Worm (Caenorhabditis elegans): ENCODE data around the gene dao-6.

Gene dao-6

DNA sequence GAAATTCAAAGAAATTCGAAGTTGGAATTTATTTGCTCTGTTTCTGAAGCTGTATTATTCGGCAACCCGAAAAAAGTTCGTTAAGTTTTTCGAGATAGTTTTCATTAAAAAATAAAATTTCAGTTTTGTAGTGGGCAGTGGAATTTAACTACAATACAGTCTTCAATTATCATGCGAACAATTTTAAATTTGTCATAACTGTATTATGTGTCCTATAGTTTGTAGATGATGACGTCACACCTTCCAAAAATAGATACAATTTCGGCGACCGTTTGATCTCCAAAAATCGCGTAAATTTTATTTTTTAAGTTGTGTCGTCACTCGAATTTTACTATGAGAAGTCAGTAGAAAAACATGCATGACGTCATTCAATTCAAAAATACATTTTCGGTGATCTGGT lies 22.8 kb downstream of the dao-6 start:
- no peak for TF ChIP-seq B0310.2 (tag; optimal IDR thresholded peaks at IDR 0.05)
- no peak for TF ChIP-seq sea-1 (GFP tag; conservative IDR thresholded peaks at IDR 0.05)
- TF ChIP-seq hnd-1 (tag; optimal IDR thresholded peaks at IDR 0.05), result no peak
- TF ChIP-seq ceh-13 (GFP tag; optimal IDR thresholded peaks at IDR 0.05), result no peak
- no peak for TF ChIP-seq tra-4 (tag; optimal IDR thresholded peaks at IDR 0.05)
- TF ChIP-seq ets-7 (tag; optimal IDR thresholded peaks at IDR 0.05), result no peak

- TF ChIP-seq ets-7 (tag; optimal IDR thresholded peaks at IDR 0.05), result no peak
- no peak for TF ChIP-seq tbx-11 (GFP tag; IDR thresholded peaks at IDR 0.05)
- TF ChIP-seq ceh-36 (tag; optimal IDR thresholded peaks at IDR 0.05), result no peak
- TF ChIP-seq B0310.2 (tag; optimal IDR thresholded peaks at IDR 0.05), result no peak
- TF ChIP-seq flt-1 (GFP tag; IDR thresholded peaks at IDR 0.05), result no peak
- TF ChIP-seq hmbx-1 (tag; optimal IDR thresholded peaks at IDR 0.05), result no peak
- no peak for TF ChIP-seq scrt-1 (GFP tag; IDR thresholded peaks at IDR 0.05)
- no peak for TF ChIP-seq hmg-4 (GFP tag; optimal IDR thresholded peaks at IDR 0.05)
- TF ChIP-seq tbx-37 (GFP tag; conservative IDR thresholded peaks at IDR 0.05), result no peak
- TF ChIP-seq tra-4 (tag; optimal IDR thresholded peaks at IDR 0.05), result no peak
- TF ChIP-seq F13C5.2 (tag; optimal IDR thresholded peaks at IDR 0.05), result no peak
- TF ChIP-seq aly-1 (tag; optimal IDR thresholded peaks at IDR 0.05), result no peak
Observed at ce11 chrIII:9711163-9711562, 24.8 kb downstream of the dao-6 start.

DNA sequence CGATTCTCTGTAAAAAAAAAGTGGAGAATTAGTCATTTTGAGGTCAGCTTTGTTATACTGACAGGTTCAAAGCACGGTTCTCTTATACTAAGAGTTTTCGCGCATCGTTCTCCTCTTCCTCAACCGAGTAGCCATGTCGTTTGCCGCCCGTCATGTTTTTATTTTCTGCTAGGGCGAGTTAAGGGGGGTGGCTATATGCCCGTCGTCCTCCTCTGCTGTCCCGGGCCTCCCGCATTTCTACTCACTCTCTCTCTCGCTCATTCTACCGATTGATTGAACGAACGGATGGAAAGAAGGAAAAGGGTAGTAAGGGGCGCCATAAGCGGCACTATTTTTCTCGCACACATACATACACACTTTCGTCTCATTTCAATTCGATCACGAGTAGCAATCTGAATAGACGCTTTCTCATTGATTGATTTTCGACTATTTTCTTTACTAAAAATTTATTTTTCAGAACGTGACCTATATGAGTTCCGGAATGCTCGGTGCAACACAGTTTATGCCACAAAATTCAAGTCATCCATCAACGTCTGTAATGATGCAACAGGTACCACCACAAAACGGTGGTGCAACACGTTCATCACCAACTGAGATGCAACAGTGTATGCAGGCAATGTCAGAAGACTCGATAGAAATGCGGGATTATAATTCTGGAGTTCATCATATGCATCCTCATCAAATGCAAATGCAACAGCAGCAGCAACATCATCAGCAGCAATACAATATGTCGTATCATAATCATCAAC lies 30.7 kb downstream of the dao-6 start:
- TF ChIP-seq pes-1 (GFP tag; IDR thresholded peaks at IDR 0.05) (0 out of 2 replicates have a peak, but pooled peaks have one; percentile 39), scrt-1 (GFP tag; IDR thresholded peaks at IDR 0.05) (no peak), tbx-37 (GFP tag; conservative IDR thresholded peaks at IDR 0.05) (0 out of 2 replicates have a peak, but pooled peaks have one; percentile 25), hmg-4 (GFP tag; optimal IDR thresholded peaks at IDR 0.05) (peak; percentile 60), F13C5.2 (tag; optimal IDR thresholded peaks at IDR 0.05) (peak; percentile 20)

ce11 chrIII:9704606-9704938 lies 31.4 kb downstream of the dao-6 start:
- TF ChIP-seq scrt-1 (GFP tag; IDR thresholded peaks at IDR 0.05) (no peak), tbx-11 (GFP tag; IDR thresholded peaks at IDR 0.05) (no peak), ets-7 (tag; optimal IDR thresholded peaks at IDR 0.05) (no peak), hmg-4 (GFP tag; optimal IDR thresholded peaks at IDR 0.05) (no peak), tra-4 (tag; optimal IDR thresholded peaks at IDR 0.05) (no peak), aly-1 (tag; optimal IDR thresholded peaks at IDR 0.05) (no peak), ceh-36 (tag; optimal IDR thresholded peaks at IDR 0.05) (no peak), tbx-37 (GFP tag; conservative IDR thresholded peaks at IDR 0.05) (no peak)

ce11 chrIII:9703747-9704605 lies 32.0 kb downstream of the dao-6 start:
- 0 out of 2 replicates have a peak, but pooled peaks have one; percentile 68 for TF ChIP-seq scrt-1 (GFP tag; IDR thresholded peaks at IDR 0.05)
- peak; percentile 34; the same call in 1 of the 2 replicates for TF ChIP-seq tbx-11 (GFP tag; IDR thresholded peaks at IDR 0.05)
- no peak for TF ChIP-seq tbx-37 (GFP tag; conservative IDR thresholded peaks at IDR 0.05)
- peak; percentile 32 for TF ChIP-seq ceh-36 (tag; optimal IDR thresholded peaks at IDR 0.05)

ce11 chrIII:9702665-9703252 lies 33.2 kb downstream of the dao-6 start:
- TF ChIP-seq ama-1 (optimal IDR thresholded peaks at IDR 0.05), result peak; percentile 58
- TF ChIP-seq ceh-36 (tag; optimal IDR thresholded peaks at IDR 0.05), result no peak
- TF ChIP-seq scrt-1 (GFP tag; IDR thresholded peaks at IDR 0.05), result no peak
- TF ChIP-seq pes-1 (GFP tag; IDR thresholded peaks at IDR 0.05), result no peak

- TF ChIP-seq flt-1 (GFP tag; IDR thresholded peaks at IDR 0.05), result no peak
- TF ChIP-seq tbx-11 (GFP tag; IDR thresholded peaks at IDR 0.05), result no peak
- TF ChIP-seq ceh-36 (tag; optimal IDR thresholded peaks at IDR 0.05), result no peak
- TF ChIP-seq B0310.2 (tag; optimal IDR thresholded peaks at IDR 0.05), result no peak
- TF ChIP-seq scrt-1 (GFP tag; IDR thresholded peaks at IDR 0.05), result no peak
- TF ChIP-seq hmg-4 (GFP tag; optimal IDR thresholded peaks at IDR 0.05), result no peak
- no peak for TF ChIP-seq F13C5.2 (tag; optimal IDR thresholded peaks at IDR 0.05)
- TF ChIP-seq tra-4 (tag; optimal IDR thresholded peaks at IDR 0.05), result no peak
- TF ChIP-seq aly-1 (tag; optimal IDR thresholded peaks at IDR 0.05), result no peak
- TF ChIP-seq ama-1 (optimal IDR thresholded peaks at IDR 0.05), result no peak
Observed at ce11 chrIII:9701798-9702197, 34.2 kb downstream of the dao-6 start.

ce11 chrIII:9700114-9700690 lies 35.8 kb downstream of the dao-6 start:
- no peak for TF ChIP-seq scrt-1 (GFP tag; IDR thresholded peaks at IDR 0.05)
- no peak for TF ChIP-seq hnd-1 (tag; optimal IDR thresholded peaks at IDR 0.05)
- TF ChIP-seq hmg-4 (GFP tag; optimal IDR thresholded peaks at IDR 0.05), result peak; percentile 59
- no peak for TF ChIP-seq ceh-36 (tag; optimal IDR thresholded peaks at IDR 0.05)
- no peak for TF ChIP-seq tbx-11 (GFP tag; IDR thresholded peaks at IDR 0.05)
- 0 out of 2 replicates have a peak, but pooled peaks have one; percentile 25 for TF ChIP-seq sea-1 (GFP tag; conservative IDR thresholded peaks at IDR 0.05)
- no peak for TF ChIP-seq flt-1 (GFP tag; IDR thresholded peaks at IDR 0.05)
- no peak for TF ChIP-seq hmbx-1 (tag; optimal IDR thresholded peaks at IDR 0.05)
- no peak for TF ChIP-seq tra-4 (tag; optimal IDR thresholded peaks at IDR 0.05)
- TF ChIP-seq pes-1 (GFP tag; IDR thresholded peaks at IDR 0.05), result no peak
- peak; percentile 7 for TF ChIP-seq ets-7 (tag; optimal IDR thresholded peaks at IDR 0.05)
- TF ChIP-seq F13C5.2 (tag; optimal IDR thresholded peaks at IDR 0.05), result no peak
- TF ChIP-seq ceh-13 (GFP tag; optimal IDR thresholded peaks at IDR 0.05), result no peak
- TF ChIP-seq B0310.2 (tag; optimal IDR thresholded peaks at IDR 0.05), result no peak
- no peak for TF ChIP-seq aly-1 (tag; optimal IDR thresholded peaks at IDR 0.05)
- no peak for TF ChIP-seq ama-1 (optimal IDR thresholded peaks at IDR 0.05)
- TF ChIP-seq tbx-37 (GFP tag; conservative IDR thresholded peaks at IDR 0.05), result no peak

Measured in whole organism, early embryonic.